Worm (Caenorhabditis elegans) whole organism, young adult: ENCODE measurements around the gene elo-9.

Source experiments
- B0035.1 ChIP-seq: sonication (generic microtip); optimal IDR thresholded peaks from 2 replicates; lab custom pipeline; 2016; ENCODE audit warnings: missing genetic modification characterization, mild to moderate bottlenecking, missing compliant biosample characterization, missing genotype, missing genetic modification reagents
- B0261.1 ChIP-seq: sonication (generic microtip); optimal IDR thresholded peaks from 2 replicates; lab custom pipeline; 2016; ENCODE audit warnings: mild to moderate bottlenecking, missing genetic modification characterization, moderate library complexity, missing compliant biosample characterization
- C06A6.2 ChIP-seq: fragments of 200-800 bp; sonication (Bioruptor generic); conservative IDR thresholded peaks from 2 replicates; pipeline ENCODE4 v1.3.6; 2022; ENCODE audit warnings: missing genetic modification characterization, missing compliant biosample characterization
- C17E4.6 ChIP-seq: fragments of 200-800 bp; sonication (Bioruptor generic); IDR thresholded peaks from 2 replicates; pipeline ENCODE4 v1.3.6; 2022; ENCODE audit warnings: missing genetic modification reagents, missing genetic modification characterization, missing compliant biosample characterization
- F22D6.2 ChIP-seq: sonication (generic microtip); optimal IDR thresholded peaks from 2 replicates; lab custom pipeline; 2016; ENCODE audit warnings: mild to moderate bottlenecking, missing genetic modification characterization, missing compliant biosample characterization
- F55B11.4 ChIP-seq: sonication (generic microtip); optimal IDR thresholded peaks from 2 replicates; lab custom pipeline; 2016; ENCODE audit warnings: missing compliant biosample characterization, missing genetic modification characterization, borderline replicate concordance; ENCODE audit not compliant: insufficient read depth
- K11D2.4 ChIP-seq: fragments of 200-800 bp; sonication (Bioruptor generic); IDR thresholded peaks from 2 replicates; pipeline ENCODE4 v1.3.6; 2022; ENCODE audit warnings: missing genetic modification reagents, missing genetic modification characterization, missing compliant biosample characterization
- K12H6.12 ChIP-seq: fragments of 200-800 bp; sonication (Bioruptor generic); optimal IDR thresholded peaks from 2 replicates; lab custom pipeline; 2018; ENCODE audit warnings: mild to moderate bottlenecking, missing genetic modification characterization, missing compliant biosample characterization
- T07F8.4 ChIP-seq: sonication (generic microtip); optimal IDR thresholded peaks from 2 replicates; lab custom pipeline; 2016; ENCODE audit warnings: mild to moderate bottlenecking, missing genetic modification characterization, moderate library complexity, missing compliant biosample characterization
- Y56A3A.18 ChIP-seq: fragments of 200-800 bp; sonication (Bioruptor generic); IDR thresholded peaks from 2 replicates; pipeline ENCODE4 v1.3.6; 2022; ENCODE audit warnings: missing genetic modification reagents, missing genetic modification characterization, missing compliant biosample characterization
- Y79H2A.3 ChIP-seq: fragments of 200-800 bp; sonication (Bioruptor generic); conservative IDR thresholded peaks from 2 replicates; pipeline ENCODE4 v1.3.6; 2022; ENCODE audit warnings: missing genetic modification reagents, missing genetic modification characterization, missing compliant biosample characterization
- Y95B8A.8 ChIP-seq: fragments of 200-800 bp; sonication (Bioruptor generic); IDR thresholded peaks from 2 replicates; pipeline ENCODE4 v1.3.6; 2022; ENCODE audit warnings: missing genetic modification reagents, missing genetic modification characterization, missing compliant biosample characterization
- ama-1 ChIP-seq, 3 experiments: fragments of 150-350 bp in 1 of 3; sonication (generic microtip) in 2 of 3; optimal IDR thresholded peaks; 2 replicates each; lab custom pipeline; 2014 to 2018; ENCODE audit warnings: missing biosample characterization in 2 of 3, missing genetic modification characterization in 2 of 3, missing genetic modification reagents in 2 of 3
- attf-5 ChIP-seq: fragments of 200-800 bp; sonication (Bioruptor generic); optimal IDR thresholded peaks from 2 replicates; lab custom pipeline; 2018; ENCODE audit warnings: mild to moderate bottlenecking, missing genetic modification characterization, missing compliant biosample characterization
- bed-1 ChIP-seq: fragments of 200-800 bp; sonication (Bioruptor generic); IDR thresholded peaks from 2 replicates; pipeline ENCODE4 v1.3.6; 2022; ENCODE audit warnings: missing genetic modification reagents, missing genetic modification characterization, missing compliant biosample characterization
- ceh-100 ChIP-seq: fragments of 200-800 bp; sonication (Bioruptor generic); IDR thresholded peaks from 2 replicates; pipeline ENCODE4 v1.3.6; 2022; ENCODE audit warnings: missing genetic modification reagents, missing genetic modification characterization, missing compliant biosample characterization
- chd-7 ChIP-seq: sonication (generic microtip); optimal IDR thresholded peaks from 2 replicates; lab custom pipeline; 2016; ENCODE audit warnings: mild to moderate bottlenecking, missing genetic modification characterization, moderate library complexity, missing compliant biosample characterization
- die-1 ChIP-seq: sonication (generic microtip); optimal IDR thresholded peaks from 2 replicates; lab custom pipeline; 2016; ENCODE audit warnings: missing genotype, mild to moderate bottlenecking, missing genetic modification characterization, missing compliant biosample characterization
- dox-1 ChIP-seq: fragments of 200-800 bp; sonication (Bioruptor generic); IDR thresholded peaks from 2 replicates; pipeline ENCODE4 v1.3.6; 2022; ENCODE audit warnings: missing genetic modification reagents, missing genetic modification characterization, missing compliant biosample characterization
- dpff-1 ChIP-seq: sonication (generic microtip); optimal IDR thresholded peaks from 2 replicates; lab custom pipeline; 2017; ENCODE audit warnings: mild to moderate bottlenecking, missing genetic modification characterization, missing compliant biosample characterization
- dpl-1 ChIP-seq: fragments of 150-350 bp; optimal IDR thresholded peaks from 2 replicates; lab custom pipeline; 2014; ENCODE audit warnings: missing biosample characterization, missing genetic modification reagents, missing genetic modification characterization
- egrh-3 ChIP-seq: fragments of 200-800 bp; sonication (Bioruptor generic); IDR thresholded peaks from 2 replicates; pipeline ENCODE4 v1.3.6; 2022; ENCODE audit warnings: missing genetic modification reagents, missing genetic modification characterization, missing compliant biosample characterization
- ekl-4 ChIP-seq: fragments of 200-800 bp; sonication (Bioruptor generic); IDR thresholded peaks from 2 replicates; pipeline ENCODE4 v1.3.6; 2022; ENCODE audit warnings: missing genetic modification reagents, missing genetic modification characterization, missing compliant biosample characterization
- fkh-3 ChIP-seq: sonication (generic microtip); optimal IDR thresholded peaks from 2 replicates; lab custom pipeline; 2016; ENCODE audit warnings: mild to moderate bottlenecking, missing genetic modification characterization, missing compliant biosample characterization
- gei-17 ChIP-seq: fragments of 200-800 bp; sonication (Bioruptor generic); optimal IDR thresholded peaks from 2 replicates; lab custom pipeline; 2018; ENCODE audit warnings: mild to moderate bottlenecking, missing genetic modification characterization, missing compliant biosample characterization
- let-526 ChIP-seq: fragments of 200-800 bp; sonication (Bioruptor generic); IDR thresholded peaks from 2 replicates; pipeline ENCODE4 v1.3.6; 2022; ENCODE audit warnings: missing genetic modification reagents, missing genetic modification characterization, missing compliant biosample characterization
- madf-8 ChIP-seq: fragments of 200-800 bp; sonication (Bioruptor generic); conservative IDR thresholded peaks from 2 replicates; pipeline ENCODE4 v1.3.6; 2022; ENCODE audit warnings: missing genetic modification reagents, missing genetic modification characterization, missing compliant biosample characterization
- nfya-1 ChIP-seq: sonication (generic microtip); optimal IDR thresholded peaks from 2 replicates; lab custom pipeline; 2017; ENCODE audit warnings: antibody characterized with exemption, missing compliant biosample characterization, missing genetic modification characterization, borderline replicate concordance; ENCODE audit not compliant: insufficient read depth
- nfya-2 ChIP-seq: fragments of 200-800 bp; sonication (Bioruptor generic); IDR thresholded peaks from 2 replicates; pipeline ENCODE4 v1.3.6; 2022; ENCODE audit warnings: missing genetic modification reagents, missing genetic modification characterization, missing compliant biosample characterization
- nhr-80 ChIP-seq: sonication (generic microtip); optimal IDR thresholded peaks from 2 replicates; lab custom pipeline; 2016; ENCODE audit warnings: missing genetic modification characterization, missing compliant biosample characterization
- pbrm-1 ChIP-seq: fragments of 200-800 bp; sonication (Bioruptor generic); IDR thresholded peaks from 2 replicates; pipeline ENCODE4 v1.3.6; 2022; ENCODE audit warnings: missing genetic modification reagents, missing genetic modification characterization, missing compliant biosample characterization
- pha-4 ChIP-seq: fragments of 150-350 bp; sonication (generic microtip); optimal IDR thresholded peaks from 2 replicates; lab custom pipeline; 2014; ENCODE audit warnings: missing biosample characterization, missing genetic modification reagents, missing genetic modification characterization
- rcor-1 ChIP-seq: fragments of 200-800 bp; sonication (Bioruptor generic); IDR thresholded peaks from 2 replicates; pipeline ENCODE4 v1.3.6; 2022; ENCODE audit warnings: missing genetic modification reagents, missing genetic modification characterization, missing compliant biosample characterization
- rec-8 ChIP-seq, 2 experiments: sonication (generic microtip); optimal IDR thresholded peaks; 2 replicates each; lab custom pipeline; 2016; ENCODE audit warnings: mild to moderate bottlenecking in 2 of 2, missing genetic modification characterization in 2 of 2, missing genetic modification reagents in 2 of 2, missing genotype in 2 of 2, missing biosample characterization in 1 of 2, missing compliant biosample characterization in 1 of 2, moderate library complexity in 1 of 2
- sdz-38 ChIP-seq: sonication (generic microtip); optimal IDR thresholded peaks from 2 replicates; lab custom pipeline; 2016; ENCODE audit warnings: missing genotype, missing genetic modification characterization, missing compliant biosample characterization
- snpc-1.1 ChIP-seq: sonication (generic microtip); optimal IDR thresholded peaks from 2 replicates; lab custom pipeline; 2017; ENCODE audit warnings: missing genetic modification characterization, mild to moderate bottlenecking, missing compliant biosample characterization, antibody characterized with exemption, moderate library complexity, missing genotype, missing genetic modification reagents; ENCODE audit not compliant: insufficient read depth
- somi-1 ChIP-seq: fragments of 200-800 bp; sonication (Bioruptor generic); optimal IDR thresholded peaks from 2 replicates; lab custom pipeline; 2018; ENCODE audit warnings: mild to moderate bottlenecking, missing genetic modification characterization, missing compliant biosample characterization
- tbp1 ChIP-seq: fragments of 200-800 bp; sonication (Bioruptor generic); optimal IDR thresholded peaks from 2 replicates; lab custom pipeline; 2018; ENCODE audit warnings: mild to moderate bottlenecking, missing genetic modification characterization, missing compliant biosample characterization
- tbx-9 ChIP-seq: sonication (generic microtip); optimal IDR thresholded peaks from 2 replicates; lab custom pipeline; 2016; ENCODE audit warnings: borderline replicate concordance, missing genetic modification characterization, inconsistent platforms, missing compliant biosample characterization
- tlf-1 ChIP-seq: fragments of 200-800 bp; sonication (Bioruptor generic); optimal IDR thresholded peaks from 2 replicates; lab custom pipeline; 2018; ENCODE audit warnings: mild to moderate bottlenecking, missing genetic modification characterization, missing compliant biosample characterization
- unc-130 ChIP-seq: sonication (generic microtip); optimal IDR thresholded peaks from 2 replicates; lab custom pipeline; 2016; ENCODE audit warnings: missing genetic modification reagents, missing genetic modification characterization, missing compliant biosample characterization
- xnd-1 ChIP-seq: sonication (generic microtip); optimal IDR thresholded peaks from 2 replicates; lab custom pipeline; 2016; ENCODE audit warnings: missing genotype, missing genetic modification reagents, missing genetic modification characterization, missing compliant biosample characterization
- ztf-28 ChIP-seq: fragments of 200-800 bp; sonication (Bioruptor generic); IDR thresholded peaks from 2 replicates; pipeline ENCODE4 v1.3.6; 2022; ENCODE audit warnings: missing genetic modification reagents, missing genetic modification characterization, missing compliant biosample characterization
- ztf-6 ChIP-seq: fragments of 200-800 bp; sonication (Bioruptor generic); IDR thresholded peaks from 2 replicates; pipeline ENCODE4 v1.3.6; 2022; ENCODE audit warnings: missing genetic modification reagents, missing genetic modification characterization, missing compliant biosample characterization

Gene elo-9

DNA sequence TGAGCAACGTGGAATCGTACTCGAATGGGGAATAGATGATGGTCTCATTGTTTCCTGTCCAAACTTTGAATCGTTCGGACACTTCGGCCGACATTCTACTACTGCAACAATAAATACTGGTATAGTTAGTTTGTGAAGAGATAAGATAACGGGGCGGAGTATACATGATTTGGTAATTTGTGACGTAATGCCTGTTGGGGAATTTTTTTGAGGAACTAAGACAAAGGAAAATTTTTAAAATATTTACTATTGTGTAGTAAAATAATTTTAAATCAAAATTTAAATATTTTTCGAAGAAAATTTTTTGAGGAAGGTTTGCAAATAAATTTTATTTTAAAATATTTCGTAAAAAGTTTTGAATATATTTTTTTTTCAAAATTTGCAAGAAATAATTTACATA is at the start of gene elo-9:
Gene elo-9 (minus strand): TSS at position 101 of the 400 bp plus-strand sequence.
- TF ChIP-seq Y79H2A.3 (GFP tag; lab: Robert Waterston, UW), result no peak
- no peak for TF ChIP-seq C17E4.6 (GFP tag; lab: Robert Waterston, UW)
- TF ChIP-seq xnd-1 (tag; lab: Kevin White, UChicago), result no peak
- TF ChIP-seq rcor-1, result no peak
- no peak for TF ChIP-seq F55B11.4 (tag; lab: Kevin White, UChicago)
- TF ChIP-seq ztf-28, result no peak
- TF ChIP-seq ama-1 (optimal IDR thresholded peaks at IDR 0.05; lab: Kevin White, UChicago), result no peak
- no peak for TF ChIP-seq ama-1 (GFP tag; optimal IDR thresholded peaks at IDR 0.05; lab: Kevin White, UChicago)
- no peak for TF ChIP-seq ztf-6 (GFP tag; lab: Robert Waterston, UW)
- TF ChIP-seq tbx-9 (tag; lab: Kevin White, UChicago), result no peak
- TF ChIP-seq C06A6.2 (GFP tag; lab: Robert Waterston, UW), result no peak
- TF ChIP-seq rec-8 (tag; optimal IDR thresholded peaks at IDR 0.05; lab: Kevin White, UChicago), result no peak
- no peak for TF ChIP-seq nhr-80 (tag; lab: Kevin White, UChicago)
- TF ChIP-seq nfya-1, result no peak

DNA sequence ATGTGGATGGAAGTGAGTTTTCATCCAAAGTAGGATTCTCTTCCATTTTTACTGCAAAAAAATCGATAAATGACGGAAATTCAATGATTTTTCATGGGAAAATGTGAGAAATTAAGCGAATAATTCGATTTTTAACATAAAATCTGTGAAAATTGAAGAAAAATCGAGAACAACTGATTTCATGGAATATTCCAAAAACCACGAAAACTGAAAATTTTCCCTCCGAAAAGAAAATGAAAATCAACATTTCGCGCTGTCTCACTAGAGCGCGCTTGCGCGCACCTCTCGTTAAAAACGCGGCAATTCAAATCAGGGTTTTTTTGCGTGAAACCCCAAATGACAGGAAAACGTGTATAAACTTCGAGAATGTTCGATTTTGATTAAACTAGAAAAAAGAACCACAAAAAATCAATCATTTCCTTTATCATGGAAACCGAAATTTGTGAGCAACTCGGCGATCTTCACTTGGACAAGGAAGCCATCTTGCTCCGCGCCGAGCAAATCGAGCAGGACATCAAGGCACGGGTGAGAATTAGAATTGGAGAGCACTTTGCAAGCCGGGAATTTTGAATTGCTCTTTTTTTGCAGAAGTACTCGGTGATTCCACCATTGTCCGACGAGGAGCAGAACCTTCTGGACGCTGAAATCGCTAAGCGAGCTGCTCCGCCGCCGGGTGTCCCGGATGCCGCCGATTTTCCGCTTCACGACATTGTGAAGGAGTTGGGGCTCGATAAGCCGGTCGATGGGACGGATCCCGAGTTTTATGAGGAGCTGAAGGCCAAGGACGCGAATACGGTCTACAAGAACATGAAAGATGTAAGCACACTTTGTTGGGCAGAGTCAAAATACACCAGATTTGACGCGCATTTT is 46.7 kb upstream of the elo-9 start, which contains the start of the genes Y53F4B.9 and Y53F4B.11:
Gene Y53F4B.9 (minus strand): TSS at position 51 of the 870 bp plus-strand sequence.
Gene Y53F4B.11 (plus strand): TSS at position 383 of the 870 bp plus-strand sequence.
- TF ChIP-seq snpc-1.1 (tag; lab: Kevin White, UChicago) (peak; percentile 66), K12H6.12 (tag; lab: Kevin White, UChicago) (no peak), tbx-9 (tag; lab: Kevin White, UChicago) (no peak), K11D2.4 (GFP tag; lab: Robert Waterston, UW) (0 out of 2 replicates have a peak, but pooled peaks have one; percentile 40), nfya-2 (no peak), unc-130 (GFP tag; lab: Kevin White, UChicago) (peak; percentile 86), ama-1 (optimal IDR thresholded peaks at IDR 0.05; lab: Kevin White, UChicago) (no peak), ama-1 (GFP tag; optimal IDR thresholded peaks at IDR 0.05; lab: Kevin White, UChicago) (no peak), dox-1 (GFP tag; lab: Robert Waterston, UW) (peak; percentile 95), gei-17 (GFP tag; lab: Kevin White, UChicago) (no peak), die-1 (no peak), somi-1 (GFP tag; lab: Kevin White, UChicago) (no peak), B0261.1 (tag; lab: Kevin White, UChicago) (peak; percentile 13), ekl-4 (GFP tag; lab: Robert Waterston, UW) (peak; percentile 88), ceh-100 (GFP tag; lab: Robert Waterston, UW) (peak; percentile 88), tbp1 (peak; percentile 71), T07F8.4 (no peak), dpl-1 (GFP tag; lab: Kevin White, UChicago) (peak; percentile 99), Y95B8A.8 (GFP tag; lab: Robert Waterston, UW) (peak; percentile 94), ztf-28 (peak; percentile 75; the same call in 1 of the 2 replicates), fkh-3 (tag; lab: Kevin White, UChicago) (no peak), sdz-38 (no peak), pbrm-1 (peak; percentile 87; the same call in 1 of the 2 replicates), pha-4 (tag; lab: Kevin White, UChicago) (peak; percentile 15), F22D6.2 (tag; lab: Kevin White, UChicago) (no peak), let-526 (GFP tag; lab: Robert Waterston, UW) (no peak), chd-7 (no peak), dpff-1 (no peak), Y56A3A.18 (peak; percentile 30; the same call in 1 of the 2 replicates), egrh-3 (peak; percentile 32; the same call in 1 of the 2 replicates), attf-5 (peak; percentile 2), madf-8 (peak; percentile 97), bed-1 (no peak), tlf-1 (GFP tag; lab: Kevin White, UChicago) (peak; percentile 90), B0035.1 (tag; lab: Kevin White, UChicago) (no peak)
